Fruit fly (Drosophila melanogaster) whole organism, embryonic: Measurements from ENCODE around the gene CG14561.

Experiments used
- CG31388 ChIP-seq: fragments of 200-800 bp; sonication (Bioruptor generic); optimal IDR thresholded peaks from 2 replicates; lab custom pipeline; 2016; ENCODE audit warnings: missing biosample characterization, missing genetic modification characterization
- Neu2 ChIP-seq: fragments of 200-800 bp; sonication (Bioruptor generic); optimal IDR thresholded peaks from 3 replicates; lab custom pipeline; 2016; ENCODE audit warnings: missing biosample characterization, missing genetic modification characterization, borderline replicate concordance
- Ravus ChIP-seq: fragments of 200-800 bp; sonication (Bioruptor generic); IDR thresholded peaks from 2 replicates; pipeline ENCODE4 v1.3.6; 2022; ENCODE audit warnings: missing biosample characterization, missing genetic modification characterization
- az2 ChIP-seq: fragments of 200-800 bp; sonication (Bioruptor generic); optimal IDR thresholded peaks from 3 replicates; lab custom pipeline; 2016; ENCODE audit warnings: missing biosample characterization, missing genetic modification characterization
- cg ChIP-seq: fragments of 200-800 bp; sonication (Bioruptor generic); optimal IDR thresholded peaks from 3 replicates; lab custom pipeline; 2019; ENCODE audit warnings: missing biosample characterization, mild to moderate bottlenecking, missing genetic modification characterization, moderate library complexity
- ham ChIP-seq: fragments of 200-800 bp; sonication (Bioruptor generic); IDR thresholded peaks from 2 replicates; pipeline ENCODE4 v1.3.6; 2022; ENCODE audit warnings: missing biosample characterization, missing genetic modification characterization
- lov ChIP-seq, 2 experiments: fragments of 200-800 bp in 1 of 2; fragments of >200 bp in 1 of 2; sonication (Bioruptor generic) in 1 of 2; IDR thresholded peaks in 1 of 2; optimal IDR thresholded peaks in 1 of 2; 2 replicates in 1 of 2; 3 replicates in 1 of 2; pipeline versions ENCODE4 v1.3.6 to Lab custom; 2017 to 2022; ENCODE audit warnings: missing biosample characterization in 1 of 2, missing genetic modification characterization in 1 of 2
- pan ChIP-seq, 4 experiments: fragments of >200 bp in 3 of 4; fragments of 200-800 bp in 1 of 4; sonication (Bioruptor generic) in 1 of 4; optimal IDR thresholded peaks in 3 of 4; IDR thresholded peaks in 1 of 4; 2 replicates each; pipeline versions ENCODE4 v1.3.6 to Lab custom; 2017 to 2022; ENCODE audit warnings: missing biosample characterization in 2 of 4, missing genetic modification characterization in 2 of 4, mixed read lengths in 1 of 4
- pita ChIP-seq: fragments of 200-800 bp; sonication (Bioruptor generic); optimal IDR thresholded peaks from 2 replicates; lab custom pipeline; 2017; ENCODE audit warnings: missing biosample characterization, mild to moderate bottlenecking, missing genetic modification characterization
- trem ChIP-seq: fragments of 200-800 bp; optimal IDR thresholded peaks from 3 replicates; lab custom pipeline; 2019; ENCODE audit warnings: missing biosample characterization, mild to moderate bottlenecking, missing genetic modification characterization, moderate library complexity
- yki ChIP-seq: fragments of >200 bp; optimal IDR thresholded peaks from 3 replicates; lab custom pipeline; 2018
- zfh2 ChIP-seq: fragments of 200-800 bp; sonication (Bioruptor generic); optimal IDR thresholded peaks from 2 replicates; lab custom pipeline; 2016; ENCODE audit warnings: missing biosample characterization, missing genetic modification characterization

dm6 chr3L:22082420-22082819, 16.7 kb downstream of the CG14561 start, which contains the start of gene msopa:
- TF ChIP-seq CG31388 (GFP tag; lab: Kevin White, UChicago) (no peak), trem (tag; lab: Kevin White, UChicago) (no peak), Ravus (GFP tag; lab: Robert Waterston, UW) (no peak), pita (no peak), ham (no peak), az2 (GFP tag; lab: Kevin White, UChicago) (no peak), Neu2 (GFP tag; lab: Kevin White, UChicago) (no peak), cg (GFP tag; lab: Kevin White, UChicago) (no peak), pan (optimal IDR thresholded peaks at IDR 0.05; lab: Kevin White, UChicago) (no peak), pan (GFP tag; optimal IDR thresholded peaks at IDR 0.05 in 1 of 2, IDR thresholded peaks at IDR 0.05 in 1 of 2) (no peak), yki (lab: Kevin White, UChicago) (no peak), zfh2 (no peak), lov (optimal IDR thresholded peaks at IDR 0.05; lab: Kevin White, UChicago) (no peak), lov (GFP tag; IDR thresholded peaks at IDR 0.05; lab: Robert Waterston, UW) (no peak)
